Worm (Caenorhabditis elegans) whole organism, L4/young adult: ENCODE data around the gene mam-6.

ENCODE experiments used
- W03F9.2 ChIP-seq: fragments of 150-350 bp; optimal IDR thresholded peaks from 2 replicates; lab custom pipeline; 2014; ENCODE audit warnings: missing biosample characterization, missing genetic modification characterization
- dao-5 ChIP-seq: sonication (generic microtip); optimal IDR thresholded peaks from 2 replicates; lab custom pipeline; 2016; ENCODE audit warnings: missing genotype, missing genetic modification characterization, moderate library complexity, missing compliant biosample characterization
- him-1 ChIP-seq: sonication (generic microtip); optimal IDR thresholded peaks from 2 replicates; lab custom pipeline; 2016; ENCODE audit warnings: missing genotype, missing genetic modification reagents, missing genetic modification characterization, missing compliant biosample characterization

The mam-6 gene

ce11 chrX:15057900-15058299 is 11.2 kb downstream of the mam-6 start:
- TF ChIP-seq him-1 (tag; lab: Kevin White, UChicago) (no peak), dao-5 (tag; lab: Kevin White, UChicago) (no peak), W03F9.2 (no peak)

- TF ChIP-seq dao-5 (tag; lab: Kevin White, UChicago), result no peak
- TF ChIP-seq W03F9.2, result no peak
These were observed 12.4 kb downstream of the mam-6 start, which contains the start of gene H03G16.5 for ce11 chrX:15056737-15057136. Gene H03G16.5 (minus strand): TSS chrX:15056837.

ce11 chrX:15055914-15056313 is 13.2 kb downstream of the mam-6 start, which contains the start of gene H03G16.7:
Gene H03G16.7 (minus strand): TSS chrX:15056014.
- no peak for TF ChIP-seq W03F9.2
- TF ChIP-seq dao-5 (tag; lab: Kevin White, UChicago), result no peak
- TF ChIP-seq him-1 (tag; lab: Kevin White, UChicago), result no peak

DNA sequence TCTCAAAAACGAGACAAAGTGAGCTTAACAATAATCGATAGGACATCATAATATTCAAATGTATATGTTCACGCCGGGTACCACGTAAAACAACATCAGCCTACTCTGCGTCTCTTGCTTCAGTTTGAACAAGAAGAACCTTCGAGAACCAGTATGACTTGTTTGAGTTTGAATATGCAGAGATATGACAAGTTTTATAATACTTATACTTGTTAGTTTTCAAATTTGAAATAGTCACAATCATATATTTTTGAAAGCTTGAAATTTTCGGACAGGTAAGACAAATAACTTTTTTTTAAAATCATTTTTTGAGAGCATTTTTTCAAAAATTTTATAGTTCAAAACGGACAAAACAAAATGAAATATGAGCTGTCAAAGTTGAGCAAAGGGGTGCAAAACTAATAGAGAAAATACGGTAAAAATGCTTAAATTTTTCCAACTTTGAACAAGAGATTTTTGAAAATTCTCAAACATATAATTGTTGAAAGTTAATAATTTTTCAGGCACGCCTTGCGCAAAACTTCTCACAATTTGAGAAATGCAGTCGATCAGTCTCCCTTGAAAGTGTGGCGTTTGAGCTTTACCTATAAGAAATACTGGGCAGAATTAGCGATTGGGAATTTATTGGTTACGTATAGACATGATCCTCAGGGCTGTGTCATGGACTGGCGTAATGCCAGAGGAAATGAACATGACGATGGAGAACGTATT is 15.8 kb downstream of the mam-6 start, which contains the start of gene H03G16.1:
Gene H03G16.1, plus strand, starts transcription at position 661 of the 711 bp plus-strand sequence.
- no peak for TF ChIP-seq W03F9.2
- no peak for TF ChIP-seq him-1 (tag; lab: Kevin White, UChicago)
- TF ChIP-seq dao-5 (tag; lab: Kevin White, UChicago), result no peak

DNA sequence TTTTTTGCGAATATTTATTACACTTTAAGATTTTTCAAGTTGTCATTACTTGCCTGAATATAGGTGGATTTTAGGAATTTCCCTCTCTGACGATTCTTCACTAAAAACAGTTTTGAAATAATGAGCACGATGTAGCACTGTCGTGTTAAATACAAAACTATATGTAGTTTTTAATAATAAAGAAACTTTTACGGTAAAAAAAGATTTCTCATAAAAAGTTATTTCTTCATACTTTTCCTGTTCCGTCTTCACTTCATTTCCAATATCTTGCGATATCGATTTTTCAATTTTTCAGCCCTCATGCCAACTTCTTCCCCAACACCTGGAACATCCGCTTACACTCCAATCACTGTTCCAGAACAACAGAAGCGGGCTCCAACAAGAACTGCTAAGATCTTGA is 16.8 kb downstream of the mam-6 start, which contains the start of gene H03G16.6:
Gene H03G16.6, plus strand, starts transcription at position 301 of the 400 bp plus-strand sequence.
- TF ChIP-seq dao-5 (tag; lab: Kevin White, UChicago) (no peak), W03F9.2 (no peak), him-1 (tag; lab: Kevin White, UChicago) (no peak)

ce11 chrX:15050006-15050405 is 19.1 kb downstream of the mam-6 start:
- no peak for TF ChIP-seq him-1 (tag; lab: Kevin White, UChicago)
- no peak for TF ChIP-seq dao-5 (tag; lab: Kevin White, UChicago)
- no peak for TF ChIP-seq W03F9.2

DNA sequence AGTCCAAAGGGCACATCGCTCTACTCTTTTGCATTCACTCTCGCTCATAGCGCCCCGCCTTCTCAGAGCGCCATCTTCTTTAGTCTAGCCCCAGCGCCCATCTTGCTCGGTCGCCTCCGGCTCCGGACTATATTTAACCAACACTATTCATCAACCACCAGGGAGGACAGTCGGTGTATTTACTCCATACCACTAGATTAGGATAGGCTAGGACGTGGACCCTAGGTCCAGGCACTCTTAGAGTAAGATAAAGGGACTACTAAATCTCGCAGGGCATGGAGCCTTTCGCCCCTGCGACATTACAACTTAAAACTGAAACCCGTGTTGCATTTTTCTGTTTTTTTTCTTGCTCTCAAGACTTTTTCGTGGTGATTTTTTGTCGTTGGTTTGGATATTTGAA is 21.6 kb downstream of the mam-6 start:
- TF ChIP-seq dao-5 (tag; lab: Kevin White, UChicago) (no peak), him-1 (tag; lab: Kevin White, UChicago) (no peak), W03F9.2 (no peak)

DNA sequence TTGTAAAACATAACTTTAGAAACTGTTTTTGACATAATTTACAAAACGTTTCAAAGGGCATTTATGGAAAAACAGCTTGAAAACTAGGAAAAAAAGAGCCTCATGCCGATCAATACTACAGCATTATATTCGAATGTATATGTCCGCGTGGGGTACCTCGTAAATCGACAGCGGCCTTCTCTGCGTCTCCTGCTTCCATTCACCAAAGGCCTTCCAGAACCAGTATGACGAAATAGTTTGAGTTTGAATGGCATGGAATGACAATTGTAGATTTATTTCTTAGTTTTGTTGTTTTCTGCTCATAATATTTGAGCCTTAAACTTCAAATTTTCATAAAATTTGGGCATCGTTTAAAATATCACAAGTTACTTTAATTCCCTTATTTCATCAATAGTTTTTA is 23.7 kb downstream of the mam-6 start:
- TF ChIP-seq him-1 (tag; lab: Kevin White, UChicago) (no peak), dao-5 (tag; lab: Kevin White, UChicago) (no peak), W03F9.2 (no peak)

- TF ChIP-seq dao-5 (tag; lab: Kevin White, UChicago), result no peak
- TF ChIP-seq W03F9.2, result no peak
- TF ChIP-seq him-1 (tag; lab: Kevin White, UChicago), result no peak
These were observed 26.6 kb downstream of the mam-6 start for ce11 chrX:15042549-15042948.

DNA sequence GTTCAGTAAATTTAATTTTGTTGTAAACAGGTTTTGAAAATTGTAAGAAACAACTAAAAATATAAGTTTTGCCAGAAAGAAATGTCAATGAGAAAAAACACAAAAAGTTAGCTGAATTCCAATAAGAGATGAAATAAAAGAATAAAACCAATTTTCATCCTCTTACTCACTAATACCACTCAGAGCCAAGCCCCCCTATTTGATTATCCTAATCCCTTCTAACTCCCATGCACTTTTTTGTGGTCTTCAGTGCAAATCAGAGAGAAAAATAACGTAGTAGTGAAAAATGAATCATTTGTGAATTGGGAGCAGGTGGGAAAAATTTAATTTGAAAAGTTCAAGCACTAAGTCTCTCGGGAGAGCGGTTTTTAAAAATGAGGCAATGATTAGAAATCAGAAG is 27.8 kb downstream of the mam-6 start:
- TF ChIP-seq him-1 (tag; lab: Kevin White, UChicago) (no peak), dao-5 (tag; lab: Kevin White, UChicago) (no peak), W03F9.2 (no peak)

- TF ChIP-seq dao-5 (tag; lab: Kevin White, UChicago) (no peak), him-1 (tag; lab: Kevin White, UChicago) (no peak), W03F9.2 (peak; percentile 63)
These were observed 28.5 kb downstream of the mam-6 start, which contains the start of gene C18B12.4 for ce11 chrX:15040552-15041080. Gene C18B12.4 (minus strand): TSS chrX:15040602.

DNA sequence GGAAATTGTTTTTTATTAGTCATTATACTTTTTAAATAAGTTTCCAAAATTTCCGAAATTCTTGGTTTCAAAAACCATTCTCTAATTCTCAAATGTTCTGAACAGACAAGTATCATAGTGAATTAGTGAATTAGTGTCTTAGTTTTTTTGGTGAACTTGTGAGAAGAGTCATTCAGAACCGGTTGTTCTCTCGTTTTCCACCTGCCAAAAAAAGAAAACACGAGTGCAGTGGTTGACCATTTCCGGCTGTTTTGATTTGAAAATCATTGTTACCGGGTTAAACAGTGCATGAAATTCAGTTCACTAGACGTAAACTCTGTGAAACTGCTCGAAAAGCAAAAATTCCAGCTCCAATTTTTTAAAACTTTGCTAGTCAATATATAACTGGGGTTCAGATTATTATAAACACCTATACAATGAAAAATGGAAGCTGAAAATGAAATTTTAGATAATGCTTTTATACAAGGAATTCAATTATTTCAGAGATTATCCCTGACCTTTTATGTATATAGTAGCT is 29.4 kb downstream of the mam-6 start:
- no peak for TF ChIP-seq W03F9.2
- no peak for TF ChIP-seq him-1 (tag; lab: Kevin White, UChicago)
- no peak for TF ChIP-seq dao-5 (tag; lab: Kevin White, UChicago)

ce11 chrX:15039029-15039695 is 30.0 kb downstream of the mam-6 start:
- TF ChIP-seq W03F9.2, result no peak
- TF ChIP-seq dao-5 (tag; lab: Kevin White, UChicago), result no peak
- TF ChIP-seq him-1 (tag; lab: Kevin White, UChicago), result no peak

ce11 chrX:15036287-15036686 is 32.9 kb downstream of the mam-6 start:
- TF ChIP-seq dao-5 (tag; lab: Kevin White, UChicago) (no peak), him-1 (tag; lab: Kevin White, UChicago) (no peak), W03F9.2 (no peak)
